Fruit fly (Drosophila melanogaster) whole organism, adult: Measurements from ENCODE around the gene Chchd2.

Experiments used
- CG11617 ChIP-seq: fragments of 200-800 bp; sonication (Bioruptor generic); optimal IDR thresholded peaks from 2 replicates; lab custom pipeline; 2017; ENCODE audit warnings: mild to moderate bottlenecking, missing biosample characterization, missing genetic modification reagents, missing genetic modification characterization
- CG1620 ChIP-seq: fragments of 200-800 bp; sonication (Bioruptor generic); optimal IDR thresholded peaks from 2 replicates; lab custom pipeline; 2016; ENCODE audit warnings: missing biosample characterization, missing genetic modification characterization
- CG33017 ChIP-seq: fragments of 200-800 bp; sonication (Bioruptor generic); optimal IDR thresholded peaks from 2 replicates; lab custom pipeline; 2018; ENCODE audit warnings: missing biosample characterization, mild to moderate bottlenecking, missing genetic modification characterization, moderate library complexity
- CG7101 ChIP-seq: fragments of 200-800 bp; sonication (Bioruptor generic); optimal IDR thresholded peaks from 2 replicates; lab custom pipeline; 2018; ENCODE audit warnings: missing biosample characterization, mild to moderate bottlenecking, missing genetic modification characterization, moderate library complexity
- bab1 ChIP-seq: fragments of 200-800 bp; sonication (Bioruptor generic); optimal IDR thresholded peaks from 3 replicates; lab custom pipeline; 2019; ENCODE audit warnings: missing biosample characterization, mild to moderate bottlenecking, missing genetic modification characterization, moderate library complexity
- cnc ChIP-seq, 2 experiments: fragments of >200 bp; optimal IDR thresholded peaks; 2 replicates each; lab custom pipeline; 2017
- kay ChIP-seq: fragments of 200-800 bp; sonication (Bioruptor generic); peaks from one replicate; lab custom pipeline; 2016; ENCODE audit warnings: missing biosample characterization, missing genetic modification characterization, borderline replicate concordance
- ovo ChIP-seq: fragments of 200-800 bp; sonication (Bioruptor generic); optimal IDR thresholded peaks from 2 replicates; lab custom pipeline; 2016; ENCODE audit warnings: missing biosample characterization, missing genetic modification characterization
- tj ChIP-seq: fragments of 200-800 bp; sonication (Bioruptor generic); optimal IDR thresholded peaks from 3 replicates; lab custom pipeline; 2017; ENCODE audit warnings: missing biosample characterization, mild to moderate bottlenecking, missing genetic modification characterization, moderate library complexity

- TF ChIP-seq kay (GFP tag; lab: Kevin White, UChicago) (no peak), CG33017 (tag; lab: Kevin White, UChicago) (peak; percentile 6), bab1 (GFP tag; lab: Kevin White, UChicago) (peak; percentile 86), CG11617 (peak; percentile 93), tj (GFP tag; lab: Kevin White, UChicago) (peak; percentile 82), CG7101 (tag; lab: Kevin White, UChicago) (peak; percentile 85), ovo (GFP tag; lab: Kevin White, UChicago) (peak; percentile 95), cnc (optimal IDR thresholded peaks at IDR 0.05; lab: Kevin White, UChicago) (no peak), CG1620 (GFP tag; lab: Kevin White, UChicago) (peak; percentile 97)
Measured at dm6 chrX:17147983-17148637, 691 bp upstream of the Chchd2 start, which contains the start of gene RpS5a.
